Fruit fly (Drosophila melanogaster): ENCODE data around the gene Sec61gamma.

The Sec61gamma gene

dm6 chrX:19645873-19646541, 2.9 kb downstream of the Sec61gamma start, which contains the start of gene Arp10 (continued):
- TF ChIP-seq MBD-R2 (GFP tag; IDR thresholded peaks at IDR 0.05), result peak; percentile 73
- peak; percentile 13 for TF ChIP-seq CG18262 (tag; optimal IDR thresholded peaks at IDR 0.05)
- peak; percentile 53; the same call in 1 of the 2 replicates for TF ChIP-seq bbx (GFP tag; IDR thresholded peaks at IDR 0.05; ENCODE audit: partially characterized antibody)
- no peak for TF ChIP-seq CG11560 (tag; IDR thresholded peaks at IDR 0.05)
- TF ChIP-seq gfzf (GFP tag; optimal IDR thresholded peaks at IDR 0.05), result peak; percentile 47
- peak; percentile 47 for TF ChIP-seq CG12659 (GFP tag; optimal IDR thresholded peaks at IDR 0.05)
- no peak for TF ChIP-seq CG17359 (tag; optimal IDR thresholded peaks at IDR 0.05)
- TF ChIP-seq dpn (GFP tag; optimal IDR thresholded peaks at IDR 0.05), result no peak
- TF ChIP-seq pita (GFP tag; optimal IDR thresholded peaks at IDR 0.05), result no peak
- no peak for TF ChIP-seq CG10431 (GFP tag; optimal IDR thresholded peaks at IDR 0.05)
- peak in 1 of 2 experiments; percentile 22 for TF ChIP-seq Dfd (GFP tag; optimal IDR thresholded peaks at IDR 0.05)
- TF ChIP-seq bab2 (GFP tag; optimal IDR thresholded peaks at IDR 0.05), result peak; percentile 23
- no peak for TF ChIP-seq B-H2 (GFP tag; optimal IDR thresholded peaks at IDR 0.05)
- TF ChIP-seq CG10366 (GFP tag; IDR thresholded peaks at IDR 0.05), result no peak
- TF ChIP-seq CG8290 (GFP tag; optimal IDR thresholded peaks at IDR 0.05), result peak; percentile 42
- no peak for TF ChIP-seq CG8290 (tag; optimal IDR thresholded peaks at IDR 0.05)
- peak; percentile 15 for TF ChIP-seq Ets97D (GFP tag; optimal IDR thresholded peaks at IDR 0.05)
- TF ChIP-seq BEAF-32 (GFP tag; optimal IDR thresholded peaks at IDR 0.05), result peak; percentile 62
- TF ChIP-seq CG3995 (GFP tag; optimal IDR thresholded peaks at IDR 0.05), result peak; percentile 75
- TF ChIP-seq lola (GFP tag; optimal IDR thresholded peaks at IDR 0.05), result peak in 2 of 3 experiments; percentile 3 to 81
- TF ChIP-seq CG32532 (GFP tag; IDR thresholded peaks at IDR 0.05), result peak; percentile 36; the same call in 1 of the 2 replicates
- TF ChIP-seq tup (GFP tag; optimal IDR thresholded peaks at IDR 0.05), result no peak
- TF ChIP-seq grau (tag; optimal IDR thresholded peaks at IDR 0.05), result peak; percentile 46
- TF ChIP-seq phol (tag; optimal IDR thresholded peaks at IDR 0.05), result peak; percentile 40
- TF ChIP-seq CoRest (tag; optimal IDR thresholded peaks at IDR 0.05), result peak; percentile 26
- TF ChIP-seq ewg (GFP tag; optimal IDR thresholded peaks at IDR 0.05), result no peak
- no peak for TF ChIP-seq stc (GFP tag; IDR thresholded peaks at IDR 0.05)
- peak; percentile 64 for TF ChIP-seq CG1603 (tag; optimal IDR thresholded peaks at IDR 0.05)
- TF ChIP-seq Med (GFP tag), result peak; percentile 57
- peak; percentile 60 for TF ChIP-seq CG15514 (GFP tag; optimal IDR thresholded peaks at IDR 0.05)
- peak; percentile 23 for TF ChIP-seq CG30403 (GFP tag; optimal IDR thresholded peaks at IDR 0.05)
- TF ChIP-seq eve (GFP tag; optimal IDR thresholded peaks at IDR 0.05), result no peak
- TF ChIP-seq CG11456 (GFP tag; IDR thresholded peaks at IDR 0.05), result peak; percentile 52; the same call in 1 of the 3 replicates
- TF ChIP-seq mam (GFP tag; optimal IDR thresholded peaks at IDR 0.05), result peak; percentile 7
- peak; percentile 26 for TF ChIP-seq dmrt11E (tag; optimal IDR thresholded peaks at IDR 0.05)
- peak; percentile 23 to 27 for TF ChIP-seq Pdp1 (GFP tag; optimal IDR thresholded peaks at IDR 0.05)
- TF ChIP-seq bsh (GFP tag; optimal IDR thresholded peaks at IDR 0.05), result peak in 1 of 2 experiments; percentile 2
- TF ChIP-seq CG14014 (GFP tag; IDR thresholded peaks at IDR 0.05), result 0 out of 2 replicates have a peak, but pooled peaks have one; percentile 9
- TF ChIP-seq hb (GFP tag; IDR thresholded peaks at IDR 0.05; ENCODE audit: partially characterized antibody), result no peak
- TF ChIP-seq nmo (GFP tag; optimal IDR thresholded peaks at IDR 0.05), result peak; percentile 25
- TF ChIP-seq dysf (GFP tag; IDR thresholded peaks at IDR 0.05), result 0 out of 3 replicates have a peak, but pooled peaks have one; percentile 6
- peak; percentile 51 for TF ChIP-seq Scr (GFP tag; IDR thresholded peaks at IDR 0.05; ENCODE audit: partially characterized antibody)
- no peak for TF ChIP-seq pb (GFP tag; optimal IDR thresholded peaks at IDR 0.05)

Data from whole organism, embryonic.